Worm (Caenorhabditis elegans) whole organism, young adult: ENCODE results near the gene R02F2.1.

Experiments used
- B0035.1 ChIP-seq: sonication (generic microtip); optimal IDR thresholded peaks from 2 replicates; lab custom pipeline; 2016; ENCODE audit warnings: missing genetic modification characterization, mild to moderate bottlenecking, missing compliant biosample characterization, missing genotype, missing genetic modification reagents
- B0261.1 ChIP-seq: sonication (generic microtip); optimal IDR thresholded peaks from 2 replicates; lab custom pipeline; 2016; ENCODE audit warnings: mild to moderate bottlenecking, missing genetic modification characterization, moderate library complexity, missing compliant biosample characterization
- C06A6.2 ChIP-seq: fragments of 200-800 bp; sonication (Bioruptor generic); conservative IDR thresholded peaks from 2 replicates; pipeline ENCODE4 v1.3.6; 2022; ENCODE audit warnings: missing genetic modification characterization, missing compliant biosample characterization
- C17E4.6 ChIP-seq: fragments of 200-800 bp; sonication (Bioruptor generic); IDR thresholded peaks from 2 replicates; pipeline ENCODE4 v1.3.6; 2022; ENCODE audit warnings: missing genetic modification reagents, missing genetic modification characterization, missing compliant biosample characterization
- D2030.7 ChIP-seq: fragments of 200-800 bp; sonication (Bioruptor generic); IDR thresholded peaks from 2 replicates; pipeline ENCODE4 v1.3.6; 2022; ENCODE audit warnings: missing genetic modification reagents, missing genetic modification characterization, missing compliant biosample characterization
- F39B2.1 ChIP-seq: fragments of 200-800 bp; sonication (Bioruptor generic); IDR thresholded peaks from 2 replicates; pipeline ENCODE4 v1.3.6; 2022; ENCODE audit warnings: missing genetic modification reagents, missing genetic modification characterization, missing compliant biosample characterization
- F52B5.7 ChIP-seq: sonication (generic microtip); optimal IDR thresholded peaks from 2 replicates; lab custom pipeline; 2016; ENCODE audit warnings: mild to moderate bottlenecking, missing genetic modification characterization, missing compliant biosample characterization
- F57A8.1 ChIP-seq: fragments of 200-800 bp; sonication (Bioruptor generic); optimal IDR thresholded peaks from 2 replicates; lab custom pipeline; 2018; ENCODE audit warnings: mild to moderate bottlenecking, missing genetic modification characterization, moderate library complexity, missing compliant biosample characterization
- K11D2.4 ChIP-seq: fragments of 200-800 bp; sonication (Bioruptor generic); IDR thresholded peaks from 2 replicates; pipeline ENCODE4 v1.3.6; 2022; ENCODE audit warnings: missing genetic modification reagents, missing genetic modification characterization, missing compliant biosample characterization
- T07F8.4 ChIP-seq: sonication (generic microtip); optimal IDR thresholded peaks from 2 replicates; lab custom pipeline; 2016; ENCODE audit warnings: mild to moderate bottlenecking, missing genetic modification characterization, moderate library complexity, missing compliant biosample characterization
- T26A5.8 ChIP-seq: sonication (generic microtip); optimal IDR thresholded peaks from 2 replicates; lab custom pipeline; 2016; ENCODE audit warnings: missing genetic modification characterization, missing compliant biosample characterization
- Y79H2A.3 ChIP-seq: fragments of 200-800 bp; sonication (Bioruptor generic); conservative IDR thresholded peaks from 2 replicates; pipeline ENCODE4 v1.3.6; 2022; ENCODE audit warnings: missing genetic modification reagents, missing genetic modification characterization, missing compliant biosample characterization
- Y95B8A.8 ChIP-seq: fragments of 200-800 bp; sonication (Bioruptor generic); IDR thresholded peaks from 2 replicates; pipeline ENCODE4 v1.3.6; 2022; ENCODE audit warnings: missing genetic modification reagents, missing genetic modification characterization, missing compliant biosample characterization
- ZK185.1 ChIP-seq: sonication (generic microtip); optimal IDR thresholded peaks from 2 replicates; lab custom pipeline; 2016; ENCODE audit warnings: mild to moderate bottlenecking, missing genetic modification characterization, missing compliant biosample characterization; ENCODE audit not compliant: poor library complexity, severe bottlenecking
- akir-1 ChIP-seq: fragments of 200-800 bp; sonication (Bioruptor generic); optimal IDR thresholded peaks from 2 replicates; lab custom pipeline; 2018; ENCODE audit warnings: mild to moderate bottlenecking, missing genetic modification characterization, moderate library complexity, missing compliant biosample characterization
- aptf-2 ChIP-seq: fragments of 200-800 bp; sonication (Bioruptor generic); conservative IDR thresholded peaks from 2 replicates; pipeline ENCODE4 v1.3.6; 2022; ENCODE audit warnings: missing genetic modification reagents, missing genetic modification characterization, missing compliant biosample characterization
- atf-7 ChIP-seq: sonication (generic microtip); optimal IDR thresholded peaks from 2 replicates; lab custom pipeline; 2017; ENCODE audit warnings: mild to moderate bottlenecking, missing genetic modification characterization, missing compliant biosample characterization
- athp-1 ChIP-seq: sonication (generic microtip); optimal IDR thresholded peaks from 2 replicates; lab custom pipeline; 2017; ENCODE audit warnings: mild to moderate bottlenecking, missing genetic modification characterization, missing compliant biosample characterization
- attf-5 ChIP-seq: fragments of 200-800 bp; sonication (Bioruptor generic); optimal IDR thresholded peaks from 2 replicates; lab custom pipeline; 2018; ENCODE audit warnings: mild to moderate bottlenecking, missing genetic modification characterization, missing compliant biosample characterization
- attf-6 ChIP-seq: fragments of 200-800 bp; sonication (Bioruptor generic); IDR thresholded peaks from 2 replicates; pipeline ENCODE4 v1.3.6; 2022; ENCODE audit warnings: missing genetic modification reagents, missing genetic modification characterization, missing compliant biosample characterization
- bed-2 ChIP-seq: fragments of 200-800 bp; sonication (Bioruptor generic); IDR thresholded peaks from 2 replicates; pipeline ENCODE4 v1.3.6; 2022; ENCODE audit warnings: missing genetic modification reagents, missing genetic modification characterization, missing compliant biosample characterization
- ceh-91 ChIP-seq: fragments of 200-800 bp; sonication (Bioruptor generic); IDR thresholded peaks from 2 replicates; pipeline ENCODE4 v1.3.6; 2022; ENCODE audit warnings: missing genetic modification reagents, missing genetic modification characterization, missing compliant biosample characterization
- chd-7 ChIP-seq: sonication (generic microtip); optimal IDR thresholded peaks from 2 replicates; lab custom pipeline; 2016; ENCODE audit warnings: mild to moderate bottlenecking, missing genetic modification characterization, moderate library complexity, missing compliant biosample characterization
- ets-4 ChIP-seq: fragments of 200-800 bp; sonication (Bioruptor generic); optimal IDR thresholded peaks from 2 replicates; lab custom pipeline; 2018; ENCODE audit warnings: mild to moderate bottlenecking, missing genetic modification characterization, missing compliant biosample characterization
- fkh-3 ChIP-seq: sonication (generic microtip); optimal IDR thresholded peaks from 2 replicates; lab custom pipeline; 2016; ENCODE audit warnings: mild to moderate bottlenecking, missing genetic modification characterization, missing compliant biosample characterization
- hlh-26 ChIP-seq: fragments of 200-800 bp; sonication (Bioruptor generic); conservative IDR thresholded peaks from 2 replicates; pipeline ENCODE4 v1.3.6; 2022; ENCODE audit warnings: missing genetic modification reagents, missing genetic modification characterization, missing compliant biosample characterization
- hmg-20 ChIP-seq: fragments of 200-800 bp; sonication (Bioruptor generic); IDR thresholded peaks from 2 replicates; pipeline ENCODE4 v1.3.6; 2022; ENCODE audit warnings: missing genetic modification reagents, missing genetic modification characterization, missing compliant biosample characterization
- lag-1 ChIP-seq: fragments of 200-800 bp; sonication (Bioruptor generic); IDR thresholded peaks from 2 replicates; pipeline ENCODE4 v1.3.6; 2022; ENCODE audit warnings: missing genetic modification reagents, missing genetic modification characterization, missing compliant biosample characterization
- lin-35 ChIP-seq, 3 experiments: fragments of 150-350 bp in 2 of 3; sonication (generic microtip) in 1 of 3; optimal IDR thresholded peaks; 2 replicates each; lab custom pipeline; 2014 to 2018; ENCODE audit warnings: missing biosample characterization in 3 of 3, missing genetic modification characterization in 3 of 3, missing genetic modification reagents in 3 of 3
- lin-54 ChIP-seq: fragments of 200-800 bp; sonication (Bioruptor generic); optimal IDR thresholded peaks from 2 replicates; lab custom pipeline; 2018; ENCODE audit warnings: mild to moderate bottlenecking, missing genetic modification characterization, missing compliant biosample characterization
- lir-1 ChIP-seq: fragments of 200-800 bp; sonication (Bioruptor generic); conservative IDR thresholded peaks from 2 replicates; pipeline ENCODE4 v1.3.6; 2022; ENCODE audit warnings: missing genetic modification reagents, missing genetic modification characterization, missing compliant biosample characterization
- lsl-1 ChIP-seq: fragments of 200-800 bp; sonication (Bioruptor generic); optimal IDR thresholded peaks from 2 replicates; lab custom pipeline; 2018; ENCODE audit warnings: mild to moderate bottlenecking, missing genetic modification characterization, moderate library complexity, missing compliant biosample characterization
- madf-10 ChIP-seq: sonication (generic microtip); optimal IDR thresholded peaks from 2 replicates; lab custom pipeline; 2016; ENCODE audit warnings: mild to moderate bottlenecking, missing genetic modification characterization, missing compliant biosample characterization
- madf-3 ChIP-seq: fragments of 200-800 bp; sonication (Bioruptor generic); IDR thresholded peaks from 2 replicates; pipeline ENCODE4 v1.3.6; 2022; ENCODE audit warnings: missing genetic modification reagents, missing genetic modification characterization, missing compliant biosample characterization
- madf-8 ChIP-seq: fragments of 200-800 bp; sonication (Bioruptor generic); conservative IDR thresholded peaks from 2 replicates; pipeline ENCODE4 v1.3.6; 2022; ENCODE audit warnings: missing genetic modification reagents, missing genetic modification characterization, missing compliant biosample characterization
- nhr-120 ChIP-seq: fragments of 200-800 bp; sonication (Bioruptor generic); IDR thresholded peaks from 2 replicates; pipeline ENCODE4 v1.3.6; 2022; ENCODE audit warnings: missing genetic modification characterization, missing compliant biosample characterization
- pbrm-1 ChIP-seq: fragments of 200-800 bp; sonication (Bioruptor generic); IDR thresholded peaks from 2 replicates; pipeline ENCODE4 v1.3.6; 2022; ENCODE audit warnings: missing genetic modification reagents, missing genetic modification characterization, missing compliant biosample characterization
- rec-8 ChIP-seq, 2 experiments: sonication (generic microtip); optimal IDR thresholded peaks; 2 replicates each; lab custom pipeline; 2016; ENCODE audit warnings: mild to moderate bottlenecking in 2 of 2, missing genetic modification characterization in 2 of 2, missing genetic modification reagents in 2 of 2, missing genotype in 2 of 2, missing biosample characterization in 1 of 2, missing compliant biosample characterization in 1 of 2, moderate library complexity in 1 of 2
- snpc-1.3 ChIP-seq: sonication (generic microtip); optimal IDR thresholded peaks from 2 replicates; lab custom pipeline; 2017; ENCODE audit warnings: missing genetic modification characterization, mild to moderate bottlenecking, missing compliant biosample characterization, antibody characterized with exemption, moderate library complexity, missing genotype, missing genetic modification reagents; ENCODE audit not compliant: insufficient read depth
- somi-1 ChIP-seq: fragments of 200-800 bp; sonication (Bioruptor generic); optimal IDR thresholded peaks from 2 replicates; lab custom pipeline; 2018; ENCODE audit warnings: mild to moderate bottlenecking, missing genetic modification characterization, missing compliant biosample characterization
- tbp1 ChIP-seq: fragments of 200-800 bp; sonication (Bioruptor generic); optimal IDR thresholded peaks from 2 replicates; lab custom pipeline; 2018; ENCODE audit warnings: mild to moderate bottlenecking, missing genetic modification characterization, missing compliant biosample characterization
- unc-62 ChIP-seq: fragments of 150-350 bp; optimal IDR thresholded peaks from 2 replicates; lab custom pipeline; 2014; ENCODE audit warnings: missing biosample characterization, missing genetic modification reagents, missing genetic modification characterization
- ztf-22 ChIP-seq: fragments of 200-800 bp; sonication (Bioruptor generic); optimal IDR thresholded peaks from 2 replicates; lab custom pipeline; 2018; ENCODE audit warnings: mild to moderate bottlenecking, missing genetic modification characterization, moderate library complexity, missing compliant biosample characterization
- ztf-25 ChIP-seq: fragments of 200-800 bp; sonication (Bioruptor generic); IDR thresholded peaks from 2 replicates; pipeline ENCODE4 v1.3.6; 2022; ENCODE audit warnings: missing genetic modification reagents, missing genetic modification characterization, missing compliant biosample characterization
- ztf-26 ChIP-seq: sonication (generic microtip); optimal IDR thresholded peaks from 2 replicates; lab custom pipeline; 2017; ENCODE audit warnings: missing genetic modification characterization, missing compliant biosample characterization
- ztf-6 ChIP-seq: fragments of 200-800 bp; sonication (Bioruptor generic); IDR thresholded peaks from 2 replicates; pipeline ENCODE4 v1.3.6; 2022; ENCODE audit warnings: missing genetic modification reagents, missing genetic modification characterization, missing compliant biosample characterization

R02F2.1 gene

ce11 chrIII:5500732-5501131, 953 bp upstream of the R02F2.1 start:
- TF ChIP-seq ztf-22 (GFP tag; lab: Kevin White, UChicago) (no peak), rec-8 (tag; optimal IDR thresholded peaks at IDR 0.05; lab: Kevin White, UChicago) (no peak), ZK185.1 (no peak)

ce11 chrIII:5502915-5503575, 1.4 kb downstream of the R02F2.1 start:
- TF ChIP-seq D2030.7 (no peak), madf-8 (GFP tag; lab: Robert Waterston, UW) (no peak), C06A6.2 (GFP tag; lab: Robert Waterston, UW) (peak; percentile 40; the same call in 1 of the 2 replicates), fkh-3 (no peak), F52B5.7 (tag; lab: Kevin White, UChicago) (no peak), madf-3 (GFP tag; lab: Robert Waterston, UW) (no peak), lir-1 (GFP tag; lab: Robert Waterston, UW) (no peak), F57A8.1 (GFP tag; lab: Kevin White, UChicago) (no peak), pbrm-1 (GFP tag; lab: Robert Waterston, UW) (no peak; the same call in 1 of the 2 replicates), ztf-6 (GFP tag; lab: Robert Waterston, UW) (no peak), hlh-26 (GFP tag; lab: Robert Waterston, UW) (no peak), lsl-1 (no peak), B0261.1 (no peak), akir-1 (GFP tag; lab: Kevin White, UChicago) (no peak), nhr-120 (GFP tag; lab: Robert Waterston, UW) (no peak), Y79H2A.3 (GFP tag; lab: Robert Waterston, UW) (no peak), Y95B8A.8 (GFP tag; lab: Robert Waterston, UW) (peak; percentile 58), somi-1 (peak; percentile 18), lin-54 (GFP tag; lab: Kevin White, UChicago) (no peak), T26A5.8 (tag; lab: Kevin White, UChicago) (no peak), atf-7 (peak; percentile 56), bed-2 (GFP tag; lab: Robert Waterston, UW) (no peak), lin-35 (GFP tag; optimal IDR thresholded peaks at IDR 0.05; lab: Kevin White, UChicago) (peak in 1 of 3 experiments; percentile 16), ceh-91 (GFP tag; lab: Robert Waterston, UW) (no peak), ztf-22 (GFP tag; lab: Kevin White, UChicago) (peak; percentile 31), tbp1 (peak; percentile 31), athp-1 (tag; lab: Kevin White, UChicago) (no peak), unc-62 (GFP tag; lab: Kevin White, UChicago) (peak; percentile 68), lag-1 (GFP tag; lab: Robert Waterston, UW) (no peak), attf-6 (no peak), T07F8.4 (no peak), ztf-25 (no peak), chd-7 (tag; lab: Kevin White, UChicago) (peak; percentile 30), B0035.1 (tag; lab: Kevin White, UChicago) (no peak), attf-5 (GFP tag; lab: Kevin White, UChicago) (peak; percentile 33), K11D2.4 (GFP tag; lab: Robert Waterston, UW) (no peak), hmg-20 (no peak), ztf-26 (no peak), ets-4 (GFP tag; lab: Kevin White, UChicago) (peak; percentile 36), madf-10 (tag; lab: Kevin White, UChicago) (no peak), aptf-2 (GFP tag; lab: Robert Waterston, UW) (no peak), snpc-1.3 (no peak), F39B2.1 (GFP tag; lab: Robert Waterston, UW) (no peak), C17E4.6 (GFP tag; lab: Robert Waterston, UW) (no peak)
